Worm (Caenorhabditis elegans) whole organism, L1 larva: ENCODE measurements around the gene him-10.

Source experiments
- C04F5.9 ChIP-seq: sonication (generic microtip); optimal IDR thresholded peaks from 2 replicates; lab custom pipeline; 2016; ENCODE audit warnings: missing genetic modification characterization, missing compliant biosample characterization
- C34B4.2 ChIP-seq: sonication (generic microtip); optimal IDR thresholded peaks from 2 replicates; lab custom pipeline; 2017; ENCODE audit warnings: mild to moderate bottlenecking, missing genetic modification characterization, missing compliant biosample characterization
- F16B12.6 ChIP-seq: fragments of 150-350 bp; optimal IDR thresholded peaks from 2 replicates; lab custom pipeline; 2014; ENCODE audit warnings: missing biosample characterization, missing genetic modification characterization
- alr-1 ChIP-seq: fragments of 200-800 bp; sonication (Bioruptor generic); optimal IDR thresholded peaks from 2 replicates; lab custom pipeline; 2018; ENCODE audit warnings: borderline replicate concordance, mild to moderate bottlenecking, missing genetic modification characterization, missing compliant biosample characterization
- aly-2 ChIP-seq: fragments of 150-350 bp; optimal IDR thresholded peaks from 2 replicates; lab custom pipeline; 2014; ENCODE audit warnings: missing biosample characterization, missing genetic modification characterization
- ama-1 ChIP-seq: fragments of 150-350 bp; optimal IDR thresholded peaks from 2 replicates; lab custom pipeline; 2014
- blmp-1 ChIP-seq: fragments of 150-350 bp; optimal IDR thresholded peaks from 2 replicates; lab custom pipeline; 2014; ENCODE audit warnings: missing biosample characterization, missing genetic modification characterization
- ceh-63 ChIP-seq: fragments of 200-800 bp; sonication (Bioruptor generic); optimal IDR thresholded peaks from 2 replicates; lab custom pipeline; 2018; ENCODE audit warnings: mild to moderate bottlenecking, missing genetic modification characterization, missing compliant biosample characterization
- ceh-8 ChIP-seq: fragments of 200-800 bp; sonication (Bioruptor generic); optimal IDR thresholded peaks from 2 replicates; lab custom pipeline; 2018; ENCODE audit warnings: mild to moderate bottlenecking, missing genetic modification characterization, moderate library complexity, missing compliant biosample characterization
- ceh-82 ChIP-seq, 3 experiments: fragments of 150-350 bp in 1 of 3; sonication (generic microtip) in 2 of 3; optimal IDR thresholded peaks; 2 replicates each; lab custom pipeline; 2014 to 2017; ENCODE audit warnings: missing biosample characterization in 3 of 3, missing genetic modification characterization in 3 of 3
- ceh-90 ChIP-seq: sonication (generic microtip); optimal IDR thresholded peaks from 2 replicates; lab custom pipeline; 2016; ENCODE audit warnings: missing genetic modification characterization, missing compliant biosample characterization
- ces-1 ChIP-seq: fragments of 150-350 bp; optimal IDR thresholded peaks from 2 replicates; lab custom pipeline; 2014; ENCODE audit warnings: missing biosample characterization, missing genetic modification reagents, missing genetic modification characterization
- efl-1 ChIP-seq, 4 experiments: fragments of 150-350 bp; optimal IDR thresholded peaks in 3 of 4; peaks in 1 of 4; 1 replicate in 1 of 4; 2 replicates in 3 of 4; lab custom pipeline; 2014; ENCODE audit warnings: missing biosample characterization in 2 of 4, missing genetic modification characterization in 2 of 4, missing genetic modification reagents in 2 of 4
- efl-3 ChIP-seq: fragments of 200-800 bp; sonication (Bioruptor generic); optimal IDR thresholded peaks from 2 replicates; lab custom pipeline; 2018; ENCODE audit warnings: mild to moderate bottlenecking, missing genetic modification characterization, missing compliant biosample characterization
- elt-2 ChIP-seq: sonication (generic microtip); optimal IDR thresholded peaks from 2 replicates; lab custom pipeline; 2016; ENCODE audit warnings: missing genetic modification characterization, mild to moderate bottlenecking, inconsistent platforms, missing compliant biosample characterization, missing genetic modification reagents
- elt-3 ChIP-seq, 6 experiments: fragments of 150-350 bp in 1 of 6; sonication (generic microtip); optimal IDR thresholded peaks; 2 replicates each; lab custom pipeline; 2017 to 2018; ENCODE audit warnings: missing biosample characterization in 6 of 6, missing genetic modification characterization in 6 of 6, inconsistent platforms in 1 of 6
- ets-5 ChIP-seq: fragments of 200-800 bp; sonication (Bioruptor generic); IDR thresholded peaks from 2 replicates; pipeline ENCODE4 v1.3.6; 2022; ENCODE audit warnings: missing genetic modification characterization, missing compliant biosample characterization
- fkh-8 ChIP-seq: sonication (generic microtip); optimal IDR thresholded peaks from 2 replicates; lab custom pipeline; 2016; ENCODE audit warnings: mild to moderate bottlenecking, missing genetic modification characterization, missing compliant biosample characterization
- fos-1 ChIP-seq: fragments of 150-350 bp; optimal IDR thresholded peaks from 2 replicates; lab custom pipeline; 2014; ENCODE audit warnings: missing biosample characterization, missing genetic modification characterization
- hlh-17 ChIP-seq: fragments of 200-800 bp; sonication (Bioruptor generic); optimal IDR thresholded peaks from 2 replicates; lab custom pipeline; 2018; ENCODE audit warnings: missing genetic modification characterization, mild to moderate bottlenecking, missing compliant biosample characterization, moderate library complexity, borderline replicate concordance
- hpl-2 ChIP-seq: fragments of 150-350 bp; optimal IDR thresholded peaks from 2 replicates; lab custom pipeline; 2014; ENCODE audit warnings: missing biosample characterization, missing genetic modification reagents, missing genetic modification characterization
- jun-1 ChIP-seq: fragments of 150-350 bp; optimal IDR thresholded peaks from 2 replicates; lab custom pipeline; 2014; ENCODE audit warnings: missing biosample characterization, missing genetic modification reagents, missing genetic modification characterization
- lin-13 ChIP-seq: fragments of 150-350 bp; optimal IDR thresholded peaks from 2 replicates; lab custom pipeline; 2014; ENCODE audit warnings: missing biosample characterization, missing genetic modification reagents, missing genetic modification characterization
- lin-14 ChIP-seq: fragments of 200-800 bp; sonication (Bioruptor generic); optimal IDR thresholded peaks from 2 replicates; lab custom pipeline; 2018; ENCODE audit warnings: mild to moderate bottlenecking, missing genetic modification characterization, moderate library complexity, missing compliant biosample characterization
- lin-39 ChIP-seq: fragments of 150-350 bp; optimal IDR thresholded peaks from 2 replicates; lab custom pipeline; 2014; ENCODE audit warnings: missing biosample characterization, missing genetic modification reagents, missing genetic modification characterization
- mdl-1 ChIP-seq, 2 experiments: fragments of 150-350 bp; optimal IDR thresholded peaks; 2 replicates each; lab custom pipeline; 2014 to 2017; ENCODE audit warnings: missing biosample characterization in 2 of 2, missing genetic modification characterization in 2 of 2, inconsistent platforms in 1 of 2
- nhr-12 ChIP-seq: sonication (generic microtip); optimal IDR thresholded peaks from 2 replicates; lab custom pipeline; 2017; ENCODE audit warnings: missing biosample characterization, missing genetic modification characterization
- nhr-237 ChIP-seq: fragments of 150-350 bp; optimal IDR thresholded peaks from 2 replicates; lab custom pipeline; 2014; ENCODE audit warnings: missing biosample characterization, missing genetic modification characterization
- nhr-47 ChIP-seq: sonication (generic microtip); optimal IDR thresholded peaks from 2 replicates; lab custom pipeline; 2016; ENCODE audit warnings: mild to moderate bottlenecking, missing genetic modification characterization, moderate library complexity, missing compliant biosample characterization
- nhr-71 ChIP-seq: sonication (generic microtip); optimal IDR thresholded peaks from 2 replicates; lab custom pipeline; 2016; ENCODE audit warnings: mild to moderate bottlenecking, missing genetic modification characterization, moderate library complexity, missing compliant biosample characterization
- nhr-76 ChIP-seq: sonication (generic microtip); optimal IDR thresholded peaks from 2 replicates; lab custom pipeline; 2017; ENCODE audit warnings: missing biosample characterization, missing genetic modification characterization
- nhr-84 ChIP-seq: sonication (generic microtip); optimal IDR thresholded peaks from 2 replicates; lab custom pipeline; 2017; ENCODE audit warnings: missing biosample characterization, missing genetic modification characterization
- pag-3 ChIP-seq: sonication (generic microtip); optimal IDR thresholded peaks from 2 replicates; lab custom pipeline; 2017; ENCODE audit warnings: missing genetic modification characterization, mild to moderate bottlenecking, missing compliant biosample characterization, antibody characterized with exemption, borderline replicate concordance; ENCODE audit not compliant: insufficient read depth
- pqm-1 ChIP-seq: sonication (generic microtip); optimal IDR thresholded peaks from 3 replicates; lab custom pipeline; 2017; ENCODE audit warnings: missing biosample characterization, missing genetic modification characterization
- rnt-1 ChIP-seq: sonication (generic microtip); optimal IDR thresholded peaks from 2 replicates; lab custom pipeline; 2016; ENCODE audit warnings: mild to moderate bottlenecking, missing genetic modification characterization, moderate library complexity, missing compliant biosample characterization
- snpc-4 ChIP-seq: fragments of 150-350 bp; optimal IDR thresholded peaks from 2 replicates; lab custom pipeline; 2014; ENCODE audit warnings: missing biosample characterization, missing genetic modification characterization
- snu-23 ChIP-seq: sonication (generic microtip); optimal IDR thresholded peaks from 2 replicates; lab custom pipeline; 2016; ENCODE audit warnings: missing genetic modification characterization, missing compliant biosample characterization
- sptf-1 ChIP-seq: fragments of 150-350 bp; optimal IDR thresholded peaks from 2 replicates; lab custom pipeline; 2014; ENCODE audit warnings: missing biosample characterization, missing genetic modification characterization
- sup-37 ChIP-seq: fragments of 200-800 bp; sonication (Bioruptor generic); optimal IDR thresholded peaks from 2 replicates; lab custom pipeline; 2018; ENCODE audit warnings: mild to moderate bottlenecking, missing genetic modification characterization, missing compliant biosample characterization
- swsn-7 ChIP-seq: sonication (generic microtip); optimal IDR thresholded peaks from 2 replicates; lab custom pipeline; 2016; ENCODE audit warnings: missing genetic modification characterization, missing compliant biosample characterization
- tbx-2 ChIP-seq: sonication (generic microtip); optimal IDR thresholded peaks from 2 replicates; lab custom pipeline; 2016; ENCODE audit warnings: missing genetic modification characterization, missing compliant biosample characterization
- tlp-1 ChIP-seq: fragments of 150-350 bp; optimal IDR thresholded peaks from 2 replicates; lab custom pipeline; 2014; ENCODE audit warnings: missing biosample characterization, missing genetic modification characterization
- unc-30 ChIP-seq: sonication (generic microtip); optimal IDR thresholded peaks from 2 replicates; lab custom pipeline; 2017; ENCODE audit warnings: missing biosample characterization, missing genetic modification characterization
- unc-86 ChIP-seq: sonication (generic microtip); optimal IDR thresholded peaks from 2 replicates; lab custom pipeline; 2016; ENCODE audit warnings: missing genetic modification characterization, missing compliant biosample characterization
- xbp-1 ChIP-seq: sonication (generic microtip); optimal IDR thresholded peaks from 2 replicates; lab custom pipeline; 2016; ENCODE audit warnings: missing genetic modification characterization, missing compliant biosample characterization
- zip-4 ChIP-seq: fragments of 200-800 bp; sonication (Bioruptor generic); optimal IDR thresholded peaks from 2 replicates; lab custom pipeline; 2018; ENCODE audit warnings: mild to moderate bottlenecking, missing genetic modification characterization, moderate library complexity, missing compliant biosample characterization
- ztf-11 ChIP-seq, 2 experiments: sonication (generic microtip); optimal IDR thresholded peaks; 2 replicates each; lab custom pipeline; 2016 to 2017; ENCODE audit warnings: missing genetic modification characterization in 2 of 2, missing biosample characterization in 1 of 2, missing compliant biosample characterization in 1 of 2

Gene him-10

DNA sequence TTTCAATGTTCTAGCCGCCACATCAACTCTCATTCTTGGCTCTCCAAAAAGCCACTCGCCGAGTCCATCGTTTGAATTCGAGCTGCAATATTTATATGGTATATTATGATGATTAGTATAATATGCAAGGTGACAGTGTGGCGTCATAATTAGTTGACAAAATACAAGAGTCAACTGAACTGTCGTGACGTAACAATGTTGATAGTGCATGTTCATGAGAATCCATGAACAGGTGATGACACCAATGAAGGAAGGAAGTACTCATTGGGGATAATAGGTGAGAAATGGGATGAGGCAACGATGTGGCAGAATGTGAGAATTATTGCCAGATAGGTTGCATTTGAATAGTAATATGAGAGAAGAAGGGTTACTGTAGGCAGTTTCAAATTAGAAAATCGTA is 8.1 kb upstream of the him-10 start:
- TF ChIP-seq snpc-4 (tag; lab: Kevin White, UChicago) = no peak
- TF ChIP-seq ceh-82 (tag; optimal IDR thresholded peaks at IDR 0.05; lab: Kevin White, UChicago) = no peak
- TF ChIP-seq nhr-12 (tag; lab: Kevin White, UChicago) = no peak
- no peak for TF ChIP-seq ceh-8 (GFP tag; lab: Kevin White, UChicago)
- TF ChIP-seq C34B4.2 (tag; lab: Kevin White, UChicago) = no peak
- TF ChIP-seq efl-1 (optimal IDR thresholded peaks at IDR 0.05; lab: Kevin White, UChicago) = no peak
- TF ChIP-seq efl-1 (GFP tag; optimal IDR thresholded peaks at IDR 0.05 in 1 of 2; lab: Kevin White, UChicago) = peak in 1 of 2 experiments; percentile 44
- TF ChIP-seq lin-39 (tag; lab: Kevin White, UChicago) = no peak

DNA sequence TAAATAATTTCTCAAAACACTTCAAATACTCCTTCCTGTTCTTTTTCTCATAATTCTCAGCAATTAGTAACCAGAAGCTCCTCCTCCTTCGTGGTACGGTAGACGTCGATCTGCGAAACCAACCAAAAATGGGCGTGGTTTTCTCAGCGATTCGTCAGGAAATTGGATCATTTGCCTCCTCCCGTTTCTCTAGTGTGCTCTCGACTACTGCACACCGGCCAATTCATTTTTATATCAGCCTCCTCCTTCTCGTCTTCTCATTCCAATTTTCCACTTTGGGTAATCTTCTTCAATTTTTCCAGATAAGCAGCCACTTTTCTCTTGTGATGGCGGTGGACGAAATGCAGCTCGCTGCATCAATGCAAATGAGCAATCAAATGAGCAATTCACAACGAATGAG is 4.3 kb upstream of the him-10 start, which contains the start of gene ceh-10:
Gene ceh-10 (plus strand): TSS at position 301 of the 400 bp plus-strand sequence.
- no peak for TF ChIP-seq xbp-1 (tag; lab: Kevin White, UChicago)
- no peak for TF ChIP-seq C04F5.9 (tag; lab: Kevin White, UChicago)
- no peak for TF ChIP-seq blmp-1 (tag; lab: Kevin White, UChicago)
- TF ChIP-seq aly-2 = no peak
- no peak for TF ChIP-seq rnt-1 (tag; lab: Kevin White, UChicago)
- TF ChIP-seq efl-3 = no peak
- TF ChIP-seq nhr-71 (tag; lab: Kevin White, UChicago) = no peak
- TF ChIP-seq tbx-2 (tag; lab: Kevin White, UChicago) = peak; percentile 4
- no peak for TF ChIP-seq ceh-8 (GFP tag; lab: Kevin White, UChicago)
- TF ChIP-seq lin-14 = peak; percentile 44
- no peak for TF ChIP-seq ztf-11 (tag; optimal IDR thresholded peaks at IDR 0.05; lab: Kevin White, UChicago)
- TF ChIP-seq elt-2 (tag; lab: Kevin White, UChicago) = no peak
- no peak for TF ChIP-seq snu-23 (GFP tag; lab: Kevin White, UChicago)
- TF ChIP-seq nhr-47 = no peak
- no peak for TF ChIP-seq unc-30 (tag; lab: Kevin White, UChicago)
- TF ChIP-seq hpl-2 (GFP tag; lab: Kevin White, UChicago) = no peak
- no peak for TF ChIP-seq sup-37 (GFP tag; lab: Kevin White, UChicago)

- no peak for TF ChIP-seq swsn-7 (tag; lab: Kevin White, UChicago)
- TF ChIP-seq fos-1 (tag; lab: Kevin White, UChicago) = no peak
- no peak for TF ChIP-seq nhr-76 (tag; lab: Kevin White, UChicago)
- TF ChIP-seq ceh-90 (tag; lab: Kevin White, UChicago) = no peak
- no peak for TF ChIP-seq ets-5 (GFP tag; lab: Robert Waterston, UW)
- TF ChIP-seq ces-1 (GFP tag; lab: Kevin White, UChicago) = no peak
- no peak for TF ChIP-seq snu-23 (GFP tag; lab: Kevin White, UChicago)
- TF ChIP-seq hlh-17 (GFP tag; lab: Kevin White, UChicago) = no peak
- no peak for TF ChIP-seq zip-4 (GFP tag; lab: Kevin White, UChicago)
- TF ChIP-seq mdl-1 (tag; optimal IDR thresholded peaks at IDR 0.05; lab: Kevin White, UChicago) = no peak
- no peak for TF ChIP-seq nhr-237
- TF ChIP-seq ceh-8 (GFP tag; lab: Kevin White, UChicago) = no peak
- TF ChIP-seq lin-13 = no peak
- no peak for TF ChIP-seq alr-1 (tag; lab: Kevin White, UChicago)
- TF ChIP-seq fkh-8 (tag; lab: Kevin White, UChicago) = no peak
- TF ChIP-seq elt-2 (tag; lab: Kevin White, UChicago) = no peak
Observed at ce11 chrIII:5805273-5805672, 2.2 kb downstream of the him-10 start, which contains the start of gene R12B2.3. Gene R12B2.3, plus strand, starts transcription at chrIII:5805573.

DNA sequence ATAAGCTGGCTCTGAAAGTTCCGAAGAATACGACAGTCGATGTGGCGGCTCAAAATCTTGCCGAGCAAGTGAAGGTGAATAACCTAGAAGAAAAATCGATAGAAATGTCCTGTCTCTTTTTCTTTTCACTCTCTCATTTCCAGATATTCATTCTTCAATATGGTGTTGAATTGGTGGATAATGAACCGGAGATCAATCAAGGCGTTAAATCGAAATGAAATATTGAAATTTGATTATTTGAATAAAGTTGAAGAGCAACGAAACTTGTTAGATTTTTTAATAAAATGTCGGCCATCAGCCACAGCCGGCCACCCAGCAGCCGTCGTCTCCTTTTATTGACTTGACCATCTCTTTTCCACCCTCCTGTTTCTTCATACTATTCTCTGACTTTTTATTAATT is 3.7 kb downstream of the him-10 start, which contains the start of gene R12B2.2:
Gene R12B2.2 (plus strand): TSS at position 301 of the 400 bp plus-strand sequence.
- TF ChIP-seq pqm-1 (tag; lab: Kevin White, UChicago) (no peak), nhr-12 (tag; lab: Kevin White, UChicago) (no peak), sptf-1 (no peak), swsn-7 (tag; lab: Kevin White, UChicago) (no peak), unc-86 (tag; lab: Kevin White, UChicago) (no peak), jun-1 (tag; lab: Kevin White, UChicago) (no peak), ceh-8 (GFP tag; lab: Kevin White, UChicago) (no peak), tlp-1 (tag; lab: Kevin White, UChicago) (no peak), elt-3 (tag; optimal IDR thresholded peaks at IDR 0.05; lab: Kevin White, UChicago) (no peak), nhr-47 (no peak), ceh-63 (GFP tag; lab: Kevin White, UChicago) (no peak), nhr-84 (tag; lab: Kevin White, UChicago) (no peak), ama-1 (no peak), hlh-17 (GFP tag; lab: Kevin White, UChicago) (no peak), pag-3 (tag; lab: Kevin White, UChicago) (no peak), F16B12.6 (tag; lab: Kevin White, UChicago) (no peak), nhr-237 (no peak), ceh-82 (tag; optimal IDR thresholded peaks at IDR 0.05; lab: Kevin White, UChicago) (no peak)
